Fruit fly (Drosophila melanogaster) whole organism, prepupa: ENCODE data around the gene Acp1.

ENCODE experiments used
- Blimp-1 ChIP-seq: fragments of 200-800 bp; sonication (Bioruptor generic); optimal IDR thresholded peaks from 3 replicates; lab custom pipeline; 2017; ENCODE audit warnings: missing biosample characterization, missing genetic modification characterization, mild to moderate bottlenecking, moderate library complexity, missing genetic modification reagents
- CG10669 ChIP-seq: fragments of 200-800 bp; sonication (Bioruptor generic); optimal IDR thresholded peaks from 3 replicates; lab custom pipeline; 2018; ENCODE audit warnings: missing biosample characterization, mild to moderate bottlenecking, missing genetic modification characterization, moderate library complexity
- CG11294 ChIP-seq: fragments of 200-800 bp; sonication (Bioruptor generic); IDR thresholded peaks from 2 replicates; pipeline ENCODE4 v1.3.6; 2022; ENCODE audit warnings: missing biosample characterization, missing genetic modification characterization
- CG11762 ChIP-seq: fragments of 200-800 bp; sonication (Bioruptor generic); optimal IDR thresholded peaks from 3 replicates; lab custom pipeline; 2016; ENCODE audit warnings: missing biosample characterization, missing genetic modification characterization; ENCODE audit not compliant: insufficient read depth
- CG11902 ChIP-seq: fragments of 200-800 bp; sonication (Bioruptor generic); optimal IDR thresholded peaks from 3 replicates; lab custom pipeline; 2016; ENCODE audit warnings: missing biosample characterization, missing genetic modification characterization
- CG15336 ChIP-seq: fragments of 200-800 bp; sonication (Bioruptor generic); IDR thresholded peaks from 2 replicates; pipeline ENCODE4 v1.3.6; 2022; ENCODE audit warnings: missing biosample characterization, missing genetic modification characterization
- CG16779 ChIP-seq: fragments of 200-800 bp; sonication (Bioruptor generic); optimal IDR thresholded peaks from 3 replicates; lab custom pipeline; 2017; ENCODE audit warnings: missing biosample characterization, mild to moderate bottlenecking, missing genetic modification characterization
- CG3032 ChIP-seq: fragments of 200-800 bp; optimal IDR thresholded peaks from 2 replicates; lab custom pipeline; 2019; ENCODE audit warnings: missing biosample characterization, mild to moderate bottlenecking, missing genetic modification characterization, moderate library complexity
- CG31627 ChIP-seq: fragments of 200-800 bp; sonication (Bioruptor generic); optimal IDR thresholded peaks from 3 replicates; lab custom pipeline; 2016; ENCODE audit warnings: missing biosample characterization, missing genetic modification characterization
- CG34406 ChIP-seq: fragments of 200-800 bp; sonication (Bioruptor generic); optimal IDR thresholded peaks from 3 replicates; lab custom pipeline; 2016; ENCODE audit warnings: missing biosample characterization, missing genetic modification characterization
- CG3919 ChIP-seq: fragments of 200-800 bp; sonication (Bioruptor generic); optimal IDR thresholded peaks from 3 replicates; lab custom pipeline; 2016; ENCODE audit warnings: missing biosample characterization, missing genetic modification characterization
- CG6163 ChIP-seq: fragments of 200-800 bp; sonication (Bioruptor generic); IDR thresholded peaks from 3 replicates; pipeline ENCODE4 v1.3.6; 2022; ENCODE audit warnings: missing biosample characterization, missing genetic modification characterization
- CG6276 ChIP-seq: fragments of 200-800 bp; sonication (Bioruptor generic); optimal IDR thresholded peaks from 2 replicates; lab custom pipeline; 2017; ENCODE audit warnings: missing biosample characterization, mild to moderate bottlenecking, missing genetic modification characterization
- CG6808 ChIP-seq: fragments of 200-800 bp; sonication (Bioruptor generic); optimal IDR thresholded peaks from 3 replicates; lab custom pipeline; 2017; ENCODE audit warnings: missing biosample characterization, missing genetic modification characterization, mild to moderate bottlenecking, moderate library complexity, missing genetic modification reagents
- CG6854 ChIP-seq: fragments of 200-800 bp; sonication (Bioruptor generic); optimal IDR thresholded peaks from 2 replicates; lab custom pipeline; 2017; ENCODE audit warnings: missing biosample characterization, mild to moderate bottlenecking, missing genetic modification characterization
- CG8319 ChIP-seq: fragments of 200-800 bp; sonication (Bioruptor generic); optimal IDR thresholded peaks from 3 replicates; lab custom pipeline; 2016; ENCODE audit warnings: missing biosample characterization, missing genetic modification characterization
- CG8632 ChIP-seq: fragments of 200-800 bp; sonication (Bioruptor generic); optimal IDR thresholded peaks from 3 replicates; lab custom pipeline; 2016; ENCODE audit warnings: missing biosample characterization, missing genetic modification characterization
- CG9139 ChIP-seq: fragments of 200-800 bp; sonication (Bioruptor generic); optimal IDR thresholded peaks from 3 replicates; lab custom pipeline; 2017; ENCODE audit warnings: missing biosample characterization, mild to moderate bottlenecking, missing genetic modification characterization
- Eip75B ChIP-seq: fragments of 200-800 bp; sonication (Bioruptor generic); optimal IDR thresholded peaks from 3 replicates; lab custom pipeline; 2016; ENCODE audit warnings: missing biosample characterization, missing genetic modification characterization
- Eip78C ChIP-seq: fragments of 200-800 bp; sonication (Bioruptor generic); peaks from one replicate; lab custom pipeline; 2016; ENCODE audit warnings: missing biosample characterization, missing genetic modification characterization
- Eip93F ChIP-seq: fragments of 200-800 bp; sonication (Bioruptor generic); optimal IDR thresholded peaks from 2 replicates; lab custom pipeline; 2016; ENCODE audit warnings: missing biosample characterization, mild to moderate bottlenecking, missing genetic modification characterization
- Ets21C ChIP-seq: fragments of 200-800 bp; sonication (Bioruptor generic); optimal IDR thresholded peaks from 3 replicates; lab custom pipeline; 2016; ENCODE audit warnings: missing biosample characterization, missing genetic modification characterization
- Ets96B ChIP-seq: fragments of 200-800 bp; optimal IDR thresholded peaks from 2 replicates; lab custom pipeline; 2019; ENCODE audit warnings: missing biosample characterization, mild to moderate bottlenecking, missing genetic modification characterization, moderate library complexity
- Gug ChIP-seq: fragments of 200-800 bp; sonication (Bioruptor generic); IDR thresholded peaks from 2 replicates; pipeline ENCODE4 v1.3.6; 2022; ENCODE audit warnings: missing biosample characterization, missing genetic modification characterization
- Hr38 ChIP-seq: sonication (Bioruptor generic); optimal IDR thresholded peaks from 2 replicates; lab custom pipeline; 2016; ENCODE audit warnings: missing biosample characterization, missing genetic modification characterization
- Hr39 ChIP-seq: fragments of 200-800 bp; sonication (Bioruptor generic); optimal IDR thresholded peaks from 2 replicates; lab custom pipeline; 2016; ENCODE audit warnings: missing biosample characterization, missing genetic modification characterization
- Hr4 ChIP-seq: fragments of 200-800 bp; sonication (Bioruptor generic); optimal IDR thresholded peaks from 3 replicates; lab custom pipeline; 2016; ENCODE audit warnings: missing biosample characterization, missing genetic modification characterization
- Lpt ChIP-seq: fragments of 200-800 bp; sonication (Bioruptor generic); optimal IDR thresholded peaks from 3 replicates; lab custom pipeline; 2016; ENCODE audit warnings: missing biosample characterization, missing genetic modification characterization
- Met ChIP-seq: fragments of 200-800 bp; sonication (Bioruptor generic); optimal IDR thresholded peaks from 3 replicates; lab custom pipeline; 2016; ENCODE audit warnings: missing biosample characterization, missing genetic modification characterization
- Sox102F ChIP-seq: fragments of 200-800 bp; sonication (Bioruptor generic); optimal IDR thresholded peaks from 2 replicates; lab custom pipeline; 2016; ENCODE audit warnings: missing biosample characterization, mild to moderate bottlenecking, missing genetic modification characterization
- Sox14 ChIP-seq: fragments of 200-800 bp; sonication (Bioruptor generic); optimal IDR thresholded peaks from 3 replicates; lab custom pipeline; 2016; ENCODE audit warnings: missing biosample characterization, missing genetic modification characterization
- Sox15 ChIP-seq: fragments of 200-800 bp; sonication (Bioruptor generic); optimal IDR thresholded peaks from 3 replicates; lab custom pipeline; 2016; ENCODE audit warnings: missing biosample characterization, missing genetic modification characterization
- acj6 ChIP-seq: fragments of 200-800 bp; sonication (Bioruptor generic); optimal IDR thresholded peaks from 3 replicates; lab custom pipeline; 2016; ENCODE audit warnings: missing biosample characterization, missing genetic modification characterization
- cyc ChIP-seq: fragments of 200-800 bp; sonication (Bioruptor generic); optimal IDR thresholded peaks from 3 replicates; lab custom pipeline; 2016; ENCODE audit warnings: missing biosample characterization, missing genetic modification characterization
- dac ChIP-seq: fragments of 200-800 bp; sonication (Bioruptor generic); optimal IDR thresholded peaks from 2 replicates; lab custom pipeline; 2017; ENCODE audit warnings: missing biosample characterization, mild to moderate bottlenecking, missing genetic modification characterization
- dsx ChIP-seq: fragments of 200-800 bp; optimal IDR thresholded peaks from 3 replicates; lab custom pipeline; 2019; ENCODE audit warnings: missing biosample characterization, mild to moderate bottlenecking, missing genetic modification characterization, moderate library complexity; ENCODE audit not compliant: poor library complexity, severe bottlenecking
- esn ChIP-seq: fragments of 200-800 bp; sonication (Bioruptor generic); optimal IDR thresholded peaks from 2 replicates; lab custom pipeline; 2016; ENCODE audit warnings: missing biosample characterization, mild to moderate bottlenecking, missing genetic modification characterization, moderate library complexity
- fd59A ChIP-seq: fragments of 200-800 bp; sonication (Bioruptor generic); optimal IDR thresholded peaks from 2 replicates; lab custom pipeline; 2017; ENCODE audit warnings: missing biosample characterization, mild to moderate bottlenecking, missing genetic modification characterization, missing genetic modification reagents
- lz ChIP-seq: fragments of 200-800 bp; sonication (Bioruptor generic); optimal IDR thresholded peaks from 3 replicates; lab custom pipeline; 2016; ENCODE audit warnings: missing biosample characterization, missing genetic modification characterization
- net ChIP-seq: fragments of 200-800 bp; sonication (Bioruptor generic); optimal IDR thresholded peaks from 3 replicates; lab custom pipeline; 2016; ENCODE audit warnings: missing biosample characterization, missing genetic modification characterization
- salr ChIP-seq, 2 experiments: fragments of 200-800 bp; sonication (Bioruptor generic); optimal IDR thresholded peaks; 3 replicates each; lab custom pipeline; 2016 to 2018; ENCODE audit warnings: missing biosample characterization in 2 of 2, missing genetic modification characterization in 2 of 2, mild to moderate bottlenecking in 1 of 2
- spab ChIP-seq: fragments of 200-800 bp; sonication (Bioruptor generic); optimal IDR thresholded peaks from 2 replicates; lab custom pipeline; 2017; ENCODE audit warnings: missing biosample characterization, mild to moderate bottlenecking, missing genetic modification characterization, missing genetic modification reagents
- ss ChIP-seq, 2 experiments: fragments of 200-800 bp; sonication (Bioruptor generic); optimal IDR thresholded peaks; 2 replicates in 1 of 2; 3 replicates in 1 of 2; lab custom pipeline; 2017 to 2018; ENCODE audit warnings: mild to moderate bottlenecking in 2 of 2, missing biosample characterization in 2 of 2, missing genetic modification characterization in 2 of 2, moderate library complexity in 1 of 2
- topi ChIP-seq: fragments of 200-800 bp; sonication (Bioruptor generic); optimal IDR thresholded peaks from 3 replicates; lab custom pipeline; 2016; ENCODE audit warnings: missing biosample characterization, missing genetic modification characterization
- vri ChIP-seq: fragments of 200-800 bp; sonication (Bioruptor generic); optimal IDR thresholded peaks from 3 replicates; lab custom pipeline; 2016; ENCODE audit warnings: missing biosample characterization, mild to moderate bottlenecking, missing genetic modification characterization

Acp1 gene

dm6 chr2L:7741437-7741836 lies at the start of gene Acp1:
TSS of gene Acp1 (minus strand) at chr2L:7741537.
- TF ChIP-seq CG10669 (GFP tag; lab: Kevin White, UChicago) = no peak
- TF ChIP-seq CG8632 (GFP tag; lab: Kevin White, UChicago) = no peak
- TF ChIP-seq Hr38 = no peak
- no peak for TF ChIP-seq Sox15 (GFP tag; lab: Kevin White, UChicago)
- TF ChIP-seq Eip93F (GFP tag; lab: Kevin White, UChicago) = no peak
- no peak for TF ChIP-seq CG6163 (GFP tag; lab: Robert Waterston, UW)
- no peak for TF ChIP-seq lz (GFP tag; lab: Kevin White, UChicago)
- TF ChIP-seq CG3919 (GFP tag; lab: Kevin White, UChicago) = no peak
- TF ChIP-seq spab (GFP tag; lab: Kevin White, UChicago) = no peak
- no peak for TF ChIP-seq esn
- no peak for TF ChIP-seq vri (GFP tag; lab: Kevin White, UChicago)
- TF ChIP-seq Sox14 = no peak
- TF ChIP-seq cyc (GFP tag; lab: Kevin White, UChicago) = no peak
- TF ChIP-seq Lpt (GFP tag; lab: Kevin White, UChicago) = no peak
- no peak for TF ChIP-seq ss (GFP tag; optimal IDR thresholded peaks at IDR 0.05; lab: Kevin White, UChicago)
- TF ChIP-seq CG15336 (GFP tag; lab: Robert Waterston, UW) = no peak
- no peak for TF ChIP-seq Eip78C
- TF ChIP-seq Hr39 (GFP tag; lab: Kevin White, UChicago) = no peak
- no peak for TF ChIP-seq salr (GFP tag; optimal IDR thresholded peaks at IDR 0.05; lab: Kevin White, UChicago)
- TF ChIP-seq CG6808 (GFP tag; lab: Kevin White, UChicago) = no peak

dm6 chr2L:7790448-7791355 lies 49.4 kb upstream of the Acp1 start, which contains the start of gene CG7149:
TSS of gene CG7149 (minus strand) at chr2L:7790557.
- TF ChIP-seq Hr39 (GFP tag; lab: Kevin White, UChicago) = peak; percentile 20
- peak; percentile 28 for TF ChIP-seq CG6854 (GFP tag; lab: Kevin White, UChicago)
- TF ChIP-seq CG9139 (GFP tag; lab: Kevin White, UChicago) = no peak
- peak; percentile 53 for TF ChIP-seq net
- TF ChIP-seq Ets21C = peak; percentile 13
- no peak for TF ChIP-seq Sox15 (GFP tag; lab: Kevin White, UChicago)
- no peak for TF ChIP-seq CG3919 (GFP tag; lab: Kevin White, UChicago)
- peak; percentile 16 for TF ChIP-seq CG10669 (GFP tag; lab: Kevin White, UChicago)
- TF ChIP-seq vri (GFP tag; lab: Kevin White, UChicago) = peak; percentile 94
- no peak for TF ChIP-seq CG8632 (GFP tag; lab: Kevin White, UChicago)
- peak; percentile 36 for TF ChIP-seq Met
- no peak for TF ChIP-seq CG6276
- peak; percentile 22 for TF ChIP-seq topi (GFP tag; lab: Kevin White, UChicago)
- TF ChIP-seq salr (GFP tag; optimal IDR thresholded peaks at IDR 0.05; lab: Kevin White, UChicago) = no peak
- TF ChIP-seq CG11762 (GFP tag; lab: Kevin White, UChicago) = no peak
- no peak for TF ChIP-seq Eip93F (GFP tag; lab: Kevin White, UChicago)
- TF ChIP-seq dac (GFP tag; lab: Kevin White, UChicago) = no peak
- peak; percentile 14 for TF ChIP-seq Sox102F (GFP tag; lab: Kevin White, UChicago)
- peak; percentile 81 for TF ChIP-seq Eip78C
- TF ChIP-seq fd59A = no peak
- peak; percentile 34 for TF ChIP-seq acj6 (GFP tag; lab: Kevin White, UChicago)
- TF ChIP-seq Gug (GFP tag; lab: Robert Waterston, UW) = no peak
- peak in 1 of 2 experiments; percentile 17 for TF ChIP-seq ss (GFP tag; optimal IDR thresholded peaks at IDR 0.05; lab: Kevin White, UChicago)
- no peak; the same call in 2 of the 3 replicates for TF ChIP-seq CG6163 (GFP tag; lab: Robert Waterston, UW)
- peak; percentile 52 for TF ChIP-seq CG16779 (tag; lab: Kevin White, UChicago)
- no peak for TF ChIP-seq CG11294 (GFP tag; lab: Robert Waterston, UW)
- TF ChIP-seq Hr38 = no peak
- TF ChIP-seq CG3032 (tag; lab: Kevin White, UChicago) = no peak
- TF ChIP-seq esn = peak; percentile 60
- TF ChIP-seq CG34406 (GFP tag; lab: Kevin White, UChicago) = no peak
- TF ChIP-seq CG31627 = peak; percentile 47
- peak; percentile 1 for TF ChIP-seq Blimp-1
- TF ChIP-seq CG8319 (GFP tag; lab: Kevin White, UChicago) = no peak
- peak; percentile 15 for TF ChIP-seq Ets96B (tag; lab: Kevin White, UChicago)
- TF ChIP-seq Hr4 (GFP tag; lab: Kevin White, UChicago) = peak; percentile 48
- peak; percentile 23 for TF ChIP-seq Eip75B
- peak; percentile 33 for TF ChIP-seq CG6808 (GFP tag; lab: Kevin White, UChicago)
- no peak for TF ChIP-seq CG11902 (GFP tag; lab: Kevin White, UChicago)
- no peak for TF ChIP-seq dsx
